Fruit fly (Drosophila melanogaster) whole organism, embryonic: ENCODE data around the gene robl62A.

Experiments
- CG10147 ChIP-seq: fragments of 200-800 bp; sonication (Bioruptor generic); optimal IDR thresholded peaks from 2 replicates; lab custom pipeline; 2019; ENCODE audit warnings: missing biosample characterization, mild to moderate bottlenecking, missing genetic modification characterization, moderate library complexity
- CG10431 ChIP-seq: fragments of 200-800 bp; sonication (Bioruptor generic); optimal IDR thresholded peaks from 3 replicates; lab custom pipeline; 2018; ENCODE audit warnings: missing biosample characterization, mild to moderate bottlenecking, missing genetic modification characterization
- CG11456 ChIP-seq: fragments of 200-800 bp; sonication (Bioruptor generic); IDR thresholded peaks from 3 replicates; pipeline ENCODE4 v1.3.6; 2022; ENCODE audit warnings: missing biosample characterization, missing genetic modification characterization
- CG12155 ChIP-seq: fragments of 200-800 bp; sonication (Bioruptor generic); optimal IDR thresholded peaks from 3 replicates; lab custom pipeline; 2016; ENCODE audit warnings: missing biosample characterization, missing genetic modification characterization
- CG12744 ChIP-seq: fragments of 200-800 bp; sonication (Bioruptor generic); optimal IDR thresholded peaks from 2 replicates; lab custom pipeline; 2016; ENCODE audit warnings: missing biosample characterization, missing genetic modification characterization
- CG13424 ChIP-seq: fragments of 200-800 bp; sonication (Bioruptor generic); optimal IDR thresholded peaks from 2 replicates; lab custom pipeline; 2019; ENCODE audit warnings: missing biosample characterization, mild to moderate bottlenecking, missing genetic modification characterization, moderate library complexity
- CG14667 ChIP-seq: fragments of 200-800 bp; sonication (Bioruptor generic); IDR thresholded peaks from 2 replicates; pipeline ENCODE4 v1.3.6; 2022; ENCODE audit warnings: missing biosample characterization, missing genetic modification characterization
- CG15601 ChIP-seq: fragments of 200-800 bp; sonication (Bioruptor generic); optimal IDR thresholded peaks from 3 replicates; lab custom pipeline; 2019; ENCODE audit warnings: missing biosample characterization, mild to moderate bottlenecking, missing genetic modification characterization, moderate library complexity
- CG1603 ChIP-seq: fragments of 200-800 bp; sonication (Bioruptor generic); optimal IDR thresholded peaks from 2 replicates; lab custom pipeline; 2019; ENCODE audit warnings: missing biosample characterization, mild to moderate bottlenecking, missing genetic modification characterization, moderate library complexity
- CG17385 ChIP-seq: fragments of 200-800 bp; sonication (Bioruptor generic); optimal IDR thresholded peaks from 3 replicates; lab custom pipeline; 2018; ENCODE audit warnings: missing biosample characterization, mild to moderate bottlenecking, missing genetic modification characterization
- CG17829 ChIP-seq: fragments of 200-800 bp; optimal IDR thresholded peaks from 2 replicates; lab custom pipeline; 2019; ENCODE audit warnings: missing biosample characterization, mild to moderate bottlenecking, missing genetic modification characterization, moderate library complexity
- CG18599 ChIP-seq: fragments of 200-800 bp; sonication (Bioruptor generic); optimal IDR thresholded peaks from 3 replicates; lab custom pipeline; 2017; ENCODE audit warnings: missing biosample characterization, missing genetic modification characterization, mild to moderate bottlenecking, moderate library complexity, missing genetic modification reagents
- CG18764 ChIP-seq: fragments of 200-800 bp; sonication (Bioruptor generic); optimal IDR thresholded peaks from 3 replicates; lab custom pipeline; 2016; ENCODE audit warnings: missing biosample characterization, missing genetic modification characterization
- CG2678 ChIP-seq: fragments of 200-800 bp; sonication (Bioruptor generic); optimal IDR thresholded peaks from 3 replicates; lab custom pipeline; 2019; ENCODE audit warnings: missing biosample characterization, mild to moderate bottlenecking, missing genetic modification characterization, moderate library complexity
- CG30020 ChIP-seq: fragments of 200-800 bp; optimal IDR thresholded peaks from 2 replicates; lab custom pipeline; 2019; ENCODE audit warnings: missing biosample characterization, mild to moderate bottlenecking, missing genetic modification characterization, moderate library complexity
- CG3281 ChIP-seq: fragments of 200-800 bp; sonication (Bioruptor generic); optimal IDR thresholded peaks from 3 replicates; lab custom pipeline; 2017; ENCODE audit warnings: missing biosample characterization, mild to moderate bottlenecking, missing genetic modification characterization
- CG6791 ChIP-seq: fragments of 200-800 bp; sonication (Bioruptor generic); IDR thresholded peaks from 3 replicates; pipeline ENCODE4 v1.3.6; 2022; ENCODE audit warnings: missing biosample characterization, missing genetic modification characterization; ENCODE audit not compliant: partially characterized antibody
- CG6813 ChIP-seq: fragments of 200-800 bp; sonication (Bioruptor generic); optimal IDR thresholded peaks from 2 replicates; lab custom pipeline; 2017; ENCODE audit warnings: missing biosample characterization, missing genetic modification characterization, mild to moderate bottlenecking, moderate library complexity, missing genetic modification reagents
- CG6854 ChIP-seq: fragments of 200-800 bp; sonication (Bioruptor generic); optimal IDR thresholded peaks from 3 replicates; lab custom pipeline; 2017; ENCODE audit warnings: missing biosample characterization, mild to moderate bottlenecking, missing genetic modification characterization
- CG8765 ChIP-seq: fragments of 200-800 bp; sonication (Bioruptor generic); IDR thresholded peaks from 2 replicates; pipeline ENCODE4 v1.3.6; 2022; ENCODE audit warnings: missing biosample characterization, missing genetic modification characterization
- CTCF ChIP-seq: fragments of 200-800 bp; sonication (Bioruptor generic); optimal IDR thresholded peaks from 2 replicates; lab custom pipeline; 2017; ENCODE audit warnings: missing biosample characterization, mild to moderate bottlenecking, missing genetic modification characterization, moderate library complexity
- Doc3 ChIP-seq: fragments of 200-800 bp; sonication (Bioruptor generic); IDR thresholded peaks from 3 replicates; pipeline ENCODE4 v1.3.6; 2022; ENCODE audit warnings: missing biosample characterization, missing genetic modification characterization; ENCODE audit not compliant: partially characterized antibody
- Ets97D ChIP-seq: fragments of 200-800 bp; sonication (Bioruptor generic); optimal IDR thresholded peaks from 3 replicates; lab custom pipeline; 2016; ENCODE audit warnings: missing biosample characterization, missing genetic modification characterization
- Fer1 ChIP-seq: fragments of 200-800 bp; sonication (Bioruptor generic); optimal IDR thresholded peaks from 2 replicates; lab custom pipeline; 2017; ENCODE audit warnings: missing biosample characterization, mild to moderate bottlenecking, missing genetic modification characterization
- H15 ChIP-seq: fragments of 200-800 bp; sonication (Bioruptor generic); IDR thresholded peaks from 3 replicates; pipeline ENCODE4 v1.3.6; 2022; ENCODE audit warnings: missing biosample characterization, missing genetic modification characterization
- HHEX ChIP-seq: fragments of 200-800 bp; sonication (Bioruptor generic); optimal IDR thresholded peaks from 3 replicates; lab custom pipeline; 2017; ENCODE audit warnings: missing biosample characterization, mild to moderate bottlenecking, missing genetic modification characterization, missing genetic modification reagents
- Side ChIP-seq: fragments of 200-800 bp; sonication (Bioruptor generic); optimal IDR thresholded peaks from 2 replicates; lab custom pipeline; 2016; ENCODE audit warnings: missing biosample characterization, missing genetic modification characterization
- Sox100B ChIP-seq: fragments of 200-800 bp; sonication (Bioruptor generic); optimal IDR thresholded peaks from 3 replicates; lab custom pipeline; 2018; ENCODE audit warnings: missing biosample characterization, mild to moderate bottlenecking, missing genetic modification characterization
- Sry-δ ChIP-seq: fragments of 200-800 bp; sonication (Bioruptor generic); optimal IDR thresholded peaks from 2 replicates; lab custom pipeline; 2016; ENCODE audit warnings: missing biosample characterization, missing genetic modification characterization
- Xrp1 ChIP-seq: fragments of 200-800 bp; sonication (Bioruptor generic); IDR thresholded peaks from 2 replicates; pipeline ENCODE4 v1.3.6; 2022; ENCODE audit warnings: missing biosample characterization, missing genetic modification characterization
- az2 ChIP-seq: fragments of 200-800 bp; sonication (Bioruptor generic); optimal IDR thresholded peaks from 3 replicates; lab custom pipeline; 2016; ENCODE audit warnings: missing biosample characterization, missing genetic modification characterization
- bigmax ChIP-seq: fragments of 200-800 bp; sonication (Bioruptor generic); optimal IDR thresholded peaks from 2 replicates; lab custom pipeline; 2018; ENCODE audit warnings: missing biosample characterization, mild to moderate bottlenecking, missing genetic modification characterization
- caup ChIP-seq: fragments of 200-800 bp; sonication (Bioruptor generic); optimal IDR thresholded peaks from 3 replicates; lab custom pipeline; 2017; ENCODE audit warnings: missing biosample characterization, mild to moderate bottlenecking, missing genetic modification characterization, moderate library complexity; ENCODE audit not compliant: severe bottlenecking
- chn ChIP-seq: fragments of 200-800 bp; sonication (Bioruptor generic); optimal IDR thresholded peaks from 2 replicates; lab custom pipeline; 2016; ENCODE audit warnings: missing biosample characterization, missing genetic modification characterization
- dati ChIP-seq: fragments of 200-800 bp; sonication (Bioruptor generic); IDR thresholded peaks from 2 replicates; pipeline ENCODE4 v1.3.6; 2022; ENCODE audit warnings: missing biosample characterization, missing genetic modification characterization
- dmrt99B ChIP-seq: fragments of 200-800 bp; sonication (Bioruptor generic); optimal IDR thresholded peaks from 2 replicates; lab custom pipeline; 2018; ENCODE audit warnings: missing biosample characterization, mild to moderate bottlenecking, missing genetic modification characterization, moderate library complexity
- fd102C ChIP-seq: fragments of 200-800 bp; sonication (Bioruptor generic); optimal IDR thresholded peaks from 2 replicates; lab custom pipeline; 2018; ENCODE audit warnings: missing biosample characterization, mild to moderate bottlenecking, missing genetic modification characterization, moderate library complexity
- gcm2 ChIP-seq: fragments of 200-800 bp; sonication (Bioruptor generic); optimal IDR thresholded peaks from 2 replicates; lab custom pipeline; 2016; ENCODE audit warnings: missing biosample characterization, missing genetic modification characterization
- ind ChIP-seq: fragments of 200-800 bp; sonication (Bioruptor generic); optimal IDR thresholded peaks from 3 replicates; lab custom pipeline; 2016; ENCODE audit warnings: missing biosample characterization, missing genetic modification characterization
- jumu ChIP-seq: fragments of 200-800 bp; sonication (Bioruptor generic); optimal IDR thresholded peaks from 3 replicates; lab custom pipeline; 2016; ENCODE audit warnings: missing biosample characterization, missing genetic modification characterization
- lilli ChIP-seq: fragments of 200-800 bp; sonication (Bioruptor generic); optimal IDR thresholded peaks from 3 replicates; lab custom pipeline; 2016; ENCODE audit warnings: missing biosample characterization, missing genetic modification characterization
- mam ChIP-seq: fragments of 200-800 bp; sonication (Bioruptor generic); optimal IDR thresholded peaks from 3 replicates; lab custom pipeline; 2016; ENCODE audit warnings: missing biosample characterization, missing genetic modification characterization
- nerfin-1 ChIP-seq: fragments of 200-800 bp; sonication (Bioruptor generic); optimal IDR thresholded peaks from 3 replicates; lab custom pipeline; 2019; ENCODE audit warnings: missing biosample characterization, mild to moderate bottlenecking, missing genetic modification characterization, moderate library complexity
- onecut ChIP-seq: fragments of 200-800 bp; sonication (Bioruptor generic); IDR thresholded peaks from 2 replicates; pipeline ENCODE4 v1.3.6; 2022; ENCODE audit warnings: missing biosample characterization, missing genetic modification characterization
- pfk ChIP-seq: fragments of 200-800 bp; sonication (Bioruptor generic); optimal IDR thresholded peaks from 2 replicates; lab custom pipeline; 2018; ENCODE audit warnings: missing biosample characterization, mild to moderate bottlenecking, missing genetic modification characterization, moderate library complexity
- sd ChIP-seq: fragments of 200-800 bp; sonication (Bioruptor generic); optimal IDR thresholded peaks from 3 replicates; lab custom pipeline; 2018; ENCODE audit warnings: missing biosample characterization, mild to moderate bottlenecking, missing genetic modification characterization, moderate library complexity
- sima ChIP-seq: fragments of 200-800 bp; sonication (Bioruptor generic); optimal IDR thresholded peaks from 2 replicates; lab custom pipeline; 2016; ENCODE audit warnings: missing biosample characterization, missing genetic modification characterization
- slbo ChIP-seq: fragments of 200-800 bp; sonication (Bioruptor generic); IDR thresholded peaks from 2 replicates; pipeline ENCODE4 v1.3.6; 2022; ENCODE audit warnings: missing biosample characterization, missing genetic modification characterization
- tin ChIP-seq: fragments of 200-800 bp; sonication (Bioruptor generic); optimal IDR thresholded peaks from 3 replicates; lab custom pipeline; 2016; ENCODE audit warnings: missing biosample characterization, missing genetic modification characterization

robl62A gene

DNA sequence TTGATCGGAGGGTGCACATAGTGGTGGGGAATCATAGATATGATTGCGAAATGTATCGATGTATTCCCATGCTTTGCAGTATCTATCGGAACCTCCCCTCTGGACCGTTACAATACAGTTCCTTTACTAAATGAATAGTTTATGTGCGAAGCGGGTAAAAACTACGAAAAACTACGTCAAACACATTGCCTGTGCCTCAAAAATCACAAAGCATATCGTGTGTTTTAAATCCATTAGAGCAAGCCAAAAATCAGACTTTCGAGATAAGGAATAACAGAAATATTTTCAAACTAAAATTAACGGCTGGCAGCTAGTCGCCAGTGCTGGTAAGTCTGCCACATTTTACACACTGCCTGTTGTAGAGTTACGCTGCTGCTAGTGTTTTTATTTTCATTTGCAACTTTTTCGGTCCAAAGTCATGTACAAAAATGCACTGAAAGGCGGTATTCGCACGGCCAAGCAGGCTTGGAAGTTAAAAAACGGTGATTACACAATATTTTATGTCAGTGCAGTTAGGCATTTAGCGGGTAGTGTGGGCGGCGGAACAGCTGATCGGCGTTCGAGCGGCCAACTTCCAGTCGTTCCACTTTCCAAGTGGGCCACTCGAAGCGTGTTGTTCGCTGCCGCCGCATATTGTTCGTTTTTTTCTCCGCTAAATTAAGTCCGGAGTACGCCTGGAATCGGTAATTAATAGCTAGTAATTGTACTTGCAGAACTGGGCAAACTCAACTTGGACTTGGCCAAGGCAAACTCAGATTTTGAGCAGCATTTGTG is 40.0 kb downstream of the robl62A start (continued):
- TF ChIP-seq lilli (GFP tag; lab: Kevin White, UChicago), result peak; percentile 80
- peak; percentile 79 for TF ChIP-seq CG1603 (tag; lab: Kevin White, UChicago)
- TF ChIP-seq CG6854 (GFP tag; lab: Kevin White, UChicago), result peak; percentile 31
- TF ChIP-seq CG6813 (GFP tag; lab: Kevin White, UChicago), result no peak
- TF ChIP-seq CG13424 (tag; lab: Kevin White, UChicago), result no peak
- TF ChIP-seq jumu, result peak; percentile 80
- TF ChIP-seq CG3281 (GFP tag; lab: Kevin White, UChicago), result no peak
- no peak for TF ChIP-seq CG10431
- TF ChIP-seq bigmax, result no peak
- peak; percentile 98 for TF ChIP-seq pfk
- TF ChIP-seq CG17385 (GFP tag; lab: Kevin White, UChicago), result peak; percentile 48
- no peak for TF ChIP-seq dati (GFP tag; lab: Robert Waterston, UW)
- TF ChIP-seq CG2678, result no peak
- peak; percentile 38 for TF ChIP-seq caup (GFP tag; lab: Kevin White, UChicago)
- TF ChIP-seq CG15601 (tag; lab: Kevin White, UChicago), result no peak
- peak; percentile 77 for TF ChIP-seq ind
- TF ChIP-seq slbo (GFP tag; lab: Robert Waterston, UW), result peak; percentile 80
- TF ChIP-seq CG6791 (GFP tag; lab: Robert Waterston, UW), result peak; percentile 80
- peak; percentile 81 for TF ChIP-seq mam (GFP tag; lab: Kevin White, UChicago)
- no peak for TF ChIP-seq nerfin-1
- TF ChIP-seq Sry-δ (GFP tag; lab: Kevin White, UChicago), result peak; percentile 96
- peak; percentile 54; the same call in 2 of the 3 replicates for TF ChIP-seq CG11456 (GFP tag; lab: Robert Waterston, UW)
- no peak for TF ChIP-seq CG18599 (GFP tag; lab: Kevin White, UChicago)
- TF ChIP-seq Doc3 (GFP tag; lab: Robert Waterston, UW), result peak; percentile 70
- no peak for TF ChIP-seq Fer1 (GFP tag; lab: Kevin White, UChicago)
- TF ChIP-seq sima, result no peak
- TF ChIP-seq gcm2 (GFP tag; lab: Kevin White, UChicago), result no peak
- TF ChIP-seq CG12744 (GFP tag; lab: Kevin White, UChicago), result peak; percentile 37
- TF ChIP-seq H15 (GFP tag; lab: Robert Waterston, UW), result peak; percentile 45; the same call in 1 of the 3 replicates
- TF ChIP-seq Xrp1 (GFP tag; lab: Robert Waterston, UW), result peak; percentile 32; the same call in 1 of the 2 replicates
- no peak for TF ChIP-seq fd102C (GFP tag; lab: Kevin White, UChicago)
- 0 out of 2 replicates have a peak, but pooled peaks have one; percentile 27 for TF ChIP-seq CG14667 (GFP tag; lab: Robert Waterston, UW)
- no peak for TF ChIP-seq onecut (GFP tag; lab: Robert Waterston, UW)
- TF ChIP-seq CG10147 (GFP tag; lab: Kevin White, UChicago), result no peak
- no peak for TF ChIP-seq Sox100B (GFP tag; lab: Kevin White, UChicago)
- no peak for TF ChIP-seq CG8765 (GFP tag; lab: Robert Waterston, UW)
- TF ChIP-seq CTCF (GFP tag; lab: Kevin White, UChicago), result peak; percentile 48
- peak; percentile 48 for TF ChIP-seq Side (GFP tag; lab: Kevin White, UChicago)
- peak; percentile 54 for TF ChIP-seq tin
- no peak for TF ChIP-seq HHEX
- TF ChIP-seq sd, result no peak
- peak; percentile 38 for TF ChIP-seq CG17829
- TF ChIP-seq dmrt99B (tag; lab: Kevin White, UChicago), result no peak
- peak; percentile 80 for TF ChIP-seq Ets97D (GFP tag; lab: Kevin White, UChicago)
- peak; percentile 73 for TF ChIP-seq CG12155 (GFP tag; lab: Kevin White, UChicago)
- peak; percentile 67 for TF ChIP-seq CG30020
- peak; percentile 55 for TF ChIP-seq az2 (GFP tag; lab: Kevin White, UChicago)
- peak; percentile 86 for TF ChIP-seq chn
- no peak for TF ChIP-seq CG18764 (GFP tag; lab: Kevin White, UChicago)
